Worm (Caenorhabditis elegans) whole organism, L3 larva: ENCODE data around the gene Y4C6B.3.

Source experiments
- ceh-82 ChIP-seq: fragments of 150-350 bp; optimal IDR thresholded peaks from 2 replicates; lab custom pipeline; 2014; ENCODE audit warnings: missing biosample characterization, missing genetic modification characterization
- elt-3 ChIP-seq, 3 experiments: fragments of 150-350 bp in 1 of 3; sonication (generic microtip) in 2 of 3; optimal IDR thresholded peaks; 2 replicates in 2 of 3; 4 replicates in 1 of 3; lab custom pipeline; 2014 to 2017; ENCODE audit warnings: missing biosample characterization in 3 of 3, missing genetic modification characterization in 3 of 3
- fos-1 ChIP-seq: fragments of 150-350 bp; optimal IDR thresholded peaks from 2 replicates; lab custom pipeline; 2014; ENCODE audit warnings: missing biosample characterization, missing genetic modification characterization
- mdl-1 ChIP-seq: fragments of 150-350 bp; optimal IDR thresholded peaks from 2 replicates; lab custom pipeline; 2014; ENCODE audit warnings: missing biosample characterization, missing genetic modification characterization
- nhr-11 ChIP-seq: fragments of 150-350 bp; optimal IDR thresholded peaks from 2 replicates; lab custom pipeline; 2014; ENCODE audit warnings: missing biosample characterization, missing genetic modification characterization
- nhr-23 ChIP-seq: fragments of 150-350 bp; optimal IDR thresholded peaks from 2 replicates; lab custom pipeline; 2014; ENCODE audit warnings: missing biosample characterization, missing genetic modification reagents, missing genetic modification characterization
- sea-2 ChIP-seq: fragments of 150-350 bp; sonication (generic microtip); optimal IDR thresholded peaks from 4 replicates; lab custom pipeline; 2014; ENCODE audit warnings: missing biosample characterization, missing genetic modification reagents, missing genetic modification characterization

ce11 chrIV:5290547-5290946 lies 41.7 kb upstream of the Y4C6B.3 start, which contains the start of gene nlp-47:
- TF ChIP-seq nhr-23 (tag; lab: Kevin White, UChicago) (no peak), elt-3 (tag; optimal IDR thresholded peaks at IDR 0.05; lab: Kevin White, UChicago) (no peak), fos-1 (tag; lab: Kevin White, UChicago) (no peak), ceh-82 (tag; lab: Kevin White, UChicago) (no peak), nhr-11 (tag; lab: Kevin White, UChicago) (no peak), mdl-1 (tag; lab: Kevin White, UChicago) (no peak), sea-2 (no peak)
